Worm (Caenorhabditis elegans): Measurements from ENCODE around the gene C32D5.12.

The C32D5.12 gene

ce11 chrII:6333887-6334286 is 24.9 kb downstream of the C32D5.12 start, which contains the start of gene ttc-39B:
Gene ttc-39B (minus strand): TSS chrII:6333987.
- no peak for TF ChIP-seq T23F11.4 (GFP tag; optimal IDR thresholded peaks at IDR 0.05)
- no peak for TF ChIP-seq sox-2 (GFP tag; IDR thresholded peaks at IDR 0.05)
- TF ChIP-seq sox-4 (tag; optimal IDR thresholded peaks at IDR 0.05) = no peak
- TF ChIP-seq tbx-2 (tag; optimal IDR thresholded peaks at IDR 0.05) = no peak
- TF ChIP-seq K09A11.1 (tag; optimal IDR thresholded peaks at IDR 0.05; ENCODE audit: insufficient read depth) = no peak
- no peak for TF ChIP-seq lim-6 (tag; optimal IDR thresholded peaks at IDR 0.05)
- no peak for TF ChIP-seq ceh-2 (tag; optimal IDR thresholded peaks at IDR 0.05)
- TF ChIP-seq nhr-11 (tag; optimal IDR thresholded peaks at IDR 0.05) = no peak
- no peak for TF ChIP-seq pqm-1 (tag; optimal IDR thresholded peaks at IDR 0.05)
- TF ChIP-seq dve-1 (tag; optimal IDR thresholded peaks at IDR 0.05) = no peak
- TF ChIP-seq pha-2 (tag; optimal IDR thresholded peaks at IDR 0.05) = no peak
- no peak for TF ChIP-seq ceh-24 (tag; optimal IDR thresholded peaks at IDR 0.05)
- TF ChIP-seq ceh-18 (tag; optimal IDR thresholded peaks at IDR 0.05) = no peak
- TF ChIP-seq eyg-1 (tag; optimal IDR thresholded peaks at IDR 0.05) = no peak
- no peak for TF ChIP-seq mec-3 (tag; optimal IDR thresholded peaks at IDR 0.05; ENCODE audit: borderline replicate concordance)
- no peak for TF ChIP-seq hlh-13 (GFP tag; optimal IDR thresholded peaks at IDR 0.05)

ce11 chrII:6331222-6331830 is 27.5 kb downstream of the C32D5.12 start, which contains the start of gene set-4:
Gene set-4 (minus strand): TSS chrII:6331341.
- peak; percentile 81 for TF ChIP-seq ceh-31 (tag; optimal IDR thresholded peaks at IDR 0.05)
- peak; percentile 19 for TF ChIP-seq ztf-16 (tag; optimal IDR thresholded peaks at IDR 0.05)
- no peak for TF ChIP-seq F13H6.1 (tag; optimal IDR thresholded peaks at IDR 0.05)
- peak; percentile 7 for TF ChIP-seq dmd-4 (tag; optimal IDR thresholded peaks at IDR 0.05; ENCODE audit: borderline replicate concordance)
- no peak for TF ChIP-seq ceh-30 (tag; optimal IDR thresholded peaks at IDR 0.05)
- TF ChIP-seq ceh-14 (tag; optimal IDR thresholded peaks at IDR 0.05) = peak; percentile 46
- peak; percentile 72 for TF ChIP-seq tbx-2 (tag; optimal IDR thresholded peaks at IDR 0.05)
- peak; percentile 75 for TF ChIP-seq ceh-34 (tag; optimal IDR thresholded peaks at IDR 0.05)
- peak; percentile 35 for TF ChIP-seq hlh-8 (tag; optimal IDR thresholded peaks at IDR 0.05)
- TF ChIP-seq dve-1 (tag; optimal IDR thresholded peaks at IDR 0.05) = no peak
- peak; percentile 12 for TF ChIP-seq C08G9.2 (tag; optimal IDR thresholded peaks at IDR 0.05)
- TF ChIP-seq ceh-2 (tag; optimal IDR thresholded peaks at IDR 0.05) = peak; percentile 30
- peak; percentile 6 for TF ChIP-seq unc-55 (GFP tag; optimal IDR thresholded peaks at IDR 0.05)
- peak; percentile 53 for TF ChIP-seq elt-2 (tag; optimal IDR thresholded peaks at IDR 0.05)
- TF ChIP-seq fkh-10 (GFP tag; optimal IDR thresholded peaks at IDR 0.05) = peak; percentile 39
- TF ChIP-seq fax-1 (tag; optimal IDR thresholded peaks at IDR 0.05) = no peak
- TF ChIP-seq unc-86 (tag; optimal IDR thresholded peaks at IDR 0.05) = peak; percentile 67
- no peak for TF ChIP-seq K02D7.2 (tag; optimal IDR thresholded peaks at IDR 0.05)
- peak; percentile 10 for TF ChIP-seq ets-4 (tag; optimal IDR thresholded peaks at IDR 0.05)
- TF ChIP-seq ref-2 (tag; optimal IDR thresholded peaks at IDR 0.05) = peak; percentile 80
- peak; percentile 81 for TF ChIP-seq ceh-18 (tag; optimal IDR thresholded peaks at IDR 0.05)
- no peak for TF ChIP-seq ceh-24 (tag; optimal IDR thresholded peaks at IDR 0.05)
- peak; percentile 27 for TF ChIP-seq ttx-3 (tag; optimal IDR thresholded peaks at IDR 0.05)
- peak; percentile 84 for TF ChIP-seq pros-1 (tag; optimal IDR thresholded peaks at IDR 0.05)
- peak; percentile 37 for TF ChIP-seq sdc-2 (tag; optimal IDR thresholded peaks at IDR 0.05)
- TF ChIP-seq ceh-48 (tag; optimal IDR thresholded peaks at IDR 0.05) = no peak
- peak; percentile 77 for TF ChIP-seq rnt-1 (tag; optimal IDR thresholded peaks at IDR 0.05)
- TF ChIP-seq ceh-22 (tag; optimal IDR thresholded peaks at IDR 0.05) = no peak
- TF ChIP-seq unc-42 (tag; optimal IDR thresholded peaks at IDR 0.05) = peak; percentile 74
- peak; percentile 85 for TF ChIP-seq hlh-30 (tag; optimal IDR thresholded peaks at IDR 0.05; ENCODE audit: insufficient read depth)
- peak; percentile 92 for TF ChIP-seq nfya-1 (tag; optimal IDR thresholded peaks at IDR 0.05)
- peak; percentile 24 for TF ChIP-seq che-1 (tag; optimal IDR thresholded peaks at IDR 0.05)
- TF ChIP-seq ceh-19 (GFP tag; optimal IDR thresholded peaks at IDR 0.05) = peak; percentile 42
- no peak for TF ChIP-seq elt-4 (tag; optimal IDR thresholded peaks at IDR 0.05)
